Worm (Caenorhabditis elegans) whole organism, late embryonic: ENCODE measurements around the gene F40E10.5.

Source experiments
- C08G9.2 ChIP-seq: sonication (generic microtip); optimal IDR thresholded peaks from 2 replicates; lab custom pipeline; 2016; ENCODE audit warnings: mild to moderate bottlenecking, missing genetic modification characterization, moderate library complexity, missing compliant biosample characterization
- C38D4.7 ChIP-seq: fragments of 200-800 bp; sonication (Bioruptor generic); optimal IDR thresholded peaks from 2 replicates; lab custom pipeline; 2018; ENCODE audit warnings: mild to moderate bottlenecking, missing genetic modification characterization, moderate library complexity, missing compliant biosample characterization
- F13H6.1 ChIP-seq: sonication (generic microtip); optimal IDR thresholded peaks from 2 replicates; lab custom pipeline; 2016; ENCODE audit warnings: missing genetic modification characterization, missing compliant biosample characterization
- K02D7.2 ChIP-seq: sonication (generic microtip); optimal IDR thresholded peaks from 2 replicates; lab custom pipeline; 2017; ENCODE audit warnings: mild to moderate bottlenecking, missing genetic modification characterization, missing compliant biosample characterization
- T23F11.4 ChIP-seq: fragments of 200-800 bp; sonication (Bioruptor generic); optimal IDR thresholded peaks from 2 replicates; lab custom pipeline; 2018; ENCODE audit warnings: mild to moderate bottlenecking, missing genetic modification characterization, missing compliant biosample characterization
- ceh-18 ChIP-seq: sonication (generic microtip); optimal IDR thresholded peaks from 2 replicates; lab custom pipeline; 2016; ENCODE audit warnings: missing genetic modification characterization, missing compliant biosample characterization
- ceh-19 ChIP-seq: fragments of 200-800 bp; sonication (Bioruptor generic); optimal IDR thresholded peaks from 2 replicates; lab custom pipeline; 2018; ENCODE audit warnings: mild to moderate bottlenecking, missing genetic modification characterization, missing compliant biosample characterization
- ceh-2 ChIP-seq: sonication (generic microtip); optimal IDR thresholded peaks from 2 replicates; lab custom pipeline; 2016; ENCODE audit warnings: missing genotype, missing genetic modification characterization, missing compliant biosample characterization
- ceh-30 ChIP-seq: fragments of 150-350 bp; optimal IDR thresholded peaks from 2 replicates; lab custom pipeline; 2014; ENCODE audit warnings: missing biosample characterization, missing genetic modification characterization
- ceh-31 ChIP-seq: sonication (generic microtip); optimal IDR thresholded peaks from 2 replicates; lab custom pipeline; 2016; ENCODE audit warnings: missing genetic modification characterization, missing compliant biosample characterization
- ceh-34 ChIP-seq: sonication (generic microtip); optimal IDR thresholded peaks from 2 replicates; lab custom pipeline; 2016; ENCODE audit warnings: mild to moderate bottlenecking, missing genetic modification characterization, missing compliant biosample characterization
- ceh-48 ChIP-seq: sonication (generic microtip); optimal IDR thresholded peaks from 2 replicates; lab custom pipeline; 2016; ENCODE audit warnings: missing genetic modification characterization, inconsistent platforms, missing compliant biosample characterization
- ceh-9 ChIP-seq: sonication (generic microtip); optimal IDR thresholded peaks from 2 replicates; lab custom pipeline; 2016; ENCODE audit warnings: mild to moderate bottlenecking, missing genetic modification characterization, inconsistent platforms, missing compliant biosample characterization
- che-1 ChIP-seq: sonication (generic microtip); optimal IDR thresholded peaks from 2 replicates; lab custom pipeline; 2016; ENCODE audit warnings: mild to moderate bottlenecking, missing genetic modification characterization, missing compliant biosample characterization
- dmd-4 ChIP-seq: sonication (generic microtip); optimal IDR thresholded peaks from 2 replicates; lab custom pipeline; 2016; ENCODE audit warnings: borderline replicate concordance, missing genetic modification characterization, missing compliant biosample characterization
- dve-1 ChIP-seq: sonication (generic microtip); optimal IDR thresholded peaks from 2 replicates; lab custom pipeline; 2017; ENCODE audit warnings: antibody characterized with exemption, mild to moderate bottlenecking, missing genetic modification characterization, missing compliant biosample characterization
- elt-2 ChIP-seq: sonication (generic microtip); optimal IDR thresholded peaks from 2 replicates; lab custom pipeline; 2016; ENCODE audit warnings: missing genetic modification reagents, missing genetic modification characterization, missing compliant biosample characterization
- elt-4 ChIP-seq: sonication (generic microtip); optimal IDR thresholded peaks from 2 replicates; lab custom pipeline; 2016; ENCODE audit warnings: missing genetic modification characterization, missing compliant biosample characterization
- eyg-1 ChIP-seq: sonication (generic microtip); optimal IDR thresholded peaks from 2 replicates; lab custom pipeline; 2016; ENCODE audit warnings: missing genotype, missing genetic modification characterization, missing compliant biosample characterization
- fax-1 ChIP-seq: sonication (generic microtip); optimal IDR thresholded peaks from 2 replicates; lab custom pipeline; 2016; ENCODE audit warnings: missing genotype, missing genetic modification characterization, missing compliant biosample characterization
- fkh-10 ChIP-seq: fragments of 150-350 bp; optimal IDR thresholded peaks from 2 replicates; lab custom pipeline; 2014; ENCODE audit warnings: missing biosample characterization, missing genetic modification reagents, missing genetic modification characterization
- fkh-6 ChIP-seq: sonication (generic microtip); optimal IDR thresholded peaks from 2 replicates; lab custom pipeline; 2016; ENCODE audit warnings: missing genetic modification characterization, missing compliant biosample characterization
- gmeb-2 ChIP-seq: sonication (generic microtip); optimal IDR thresholded peaks from 2 replicates; lab custom pipeline; 2016; ENCODE audit warnings: missing genetic modification characterization, inconsistent platforms, missing compliant biosample characterization
- hlh-13 ChIP-seq: fragments of 200-800 bp; sonication (Bioruptor generic); optimal IDR thresholded peaks from 2 replicates; lab custom pipeline; 2018; ENCODE audit warnings: mild to moderate bottlenecking, missing genetic modification characterization, missing compliant biosample characterization
- hlh-30 ChIP-seq: sonication (generic microtip); optimal IDR thresholded peaks from 2 replicates; lab custom pipeline; 2017; ENCODE audit warnings: antibody characterized with exemption, missing genetic modification characterization, missing compliant biosample characterization; ENCODE audit not compliant: insufficient read depth
- lim-6 ChIP-seq: sonication (generic microtip); optimal IDR thresholded peaks from 2 replicates; lab custom pipeline; 2016; ENCODE audit warnings: missing genetic modification characterization, missing compliant biosample characterization
- mec-3 ChIP-seq: sonication (generic microtip); optimal IDR thresholded peaks from 2 replicates; lab custom pipeline; 2016; ENCODE audit warnings: borderline replicate concordance, missing genetic modification characterization, missing compliant biosample characterization
- nhr-232 ChIP-seq: sonication (generic microtip); optimal IDR thresholded peaks from 2 replicates; lab custom pipeline; 2016; ENCODE audit warnings: missing genetic modification characterization, missing compliant biosample characterization
- odd-2 ChIP-seq: sonication (generic microtip); optimal IDR thresholded peaks from 2 replicates; lab custom pipeline; 2017; ENCODE audit warnings: antibody characterized with exemption, mild to moderate bottlenecking, missing genetic modification characterization, missing compliant biosample characterization
- pha-4 ChIP-seq: fragments of 150-350 bp; optimal IDR thresholded peaks from 2 replicates; lab custom pipeline; 2018; ENCODE audit warnings: missing biosample characterization, missing genetic modification reagents, missing genetic modification characterization
- pros-1 ChIP-seq: fragments of 150-350 bp; optimal IDR thresholded peaks from 2 replicates; lab custom pipeline; 2014; ENCODE audit warnings: missing biosample characterization, missing genetic modification reagents, missing genetic modification characterization
- ref-2 ChIP-seq: sonication (generic microtip); optimal IDR thresholded peaks from 2 replicates; lab custom pipeline; 2016; ENCODE audit warnings: missing genetic modification characterization, missing compliant biosample characterization
- rnt-1 ChIP-seq: sonication (generic microtip); optimal IDR thresholded peaks from 2 replicates; lab custom pipeline; 2016; ENCODE audit warnings: missing genetic modification characterization, missing compliant biosample characterization
- tbx-2 ChIP-seq: sonication (generic microtip); optimal IDR thresholded peaks from 2 replicates; lab custom pipeline; 2016; ENCODE audit warnings: missing genetic modification characterization, missing compliant biosample characterization
- tbx-7 ChIP-seq: sonication (generic microtip); optimal IDR thresholded peaks from 2 replicates; lab custom pipeline; 2016; ENCODE audit warnings: missing genotype, missing genetic modification characterization, missing compliant biosample characterization
- unc-3 ChIP-seq, 2 experiments: fragments of 200-800 bp in 1 of 2; sonication (Bioruptor generic) in 1 of 2; sonication (generic microtip) in 1 of 2; conservative IDR thresholded peaks in 1 of 2; optimal IDR thresholded peaks in 1 of 2; 2 replicates each; pipeline versions ENCODE4 v1.3.6 to Lab custom; 2016 to 2022; ENCODE audit warnings: missing compliant biosample characterization in 2 of 2, missing genetic modification characterization in 2 of 2, missing genetic modification reagents in 1 of 2
- unc-55 ChIP-seq: sonication (generic microtip); optimal IDR thresholded peaks from 2 replicates; lab custom pipeline; 2017; ENCODE audit warnings: missing biosample characterization, missing genetic modification reagents, missing genetic modification characterization
- unc-86 ChIP-seq: sonication (generic microtip); optimal IDR thresholded peaks from 2 replicates; lab custom pipeline; 2016; ENCODE audit warnings: missing genetic modification characterization, missing compliant biosample characterization

Gene F40E10.5

DNA sequence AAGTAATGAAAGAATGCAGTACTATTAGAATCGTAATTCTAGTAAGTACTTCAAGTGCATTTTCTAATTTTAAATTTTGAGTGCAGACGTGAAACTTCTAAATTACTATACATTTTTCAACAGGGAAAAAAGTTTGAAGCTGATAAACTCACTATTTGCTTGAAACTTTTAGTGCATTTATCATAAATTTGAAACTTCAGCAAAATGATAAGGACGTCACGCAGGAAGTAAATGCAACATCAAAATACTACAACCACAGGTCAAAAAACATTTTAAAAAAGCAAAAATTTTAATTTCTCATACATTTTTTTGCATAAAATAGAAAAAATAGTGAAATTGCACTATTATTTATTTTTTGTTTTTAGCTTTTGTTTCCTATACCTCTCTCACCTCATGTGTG, 37.9 kb downstream of the F40E10.5 start:
- TF ChIP-seq ceh-30 (tag; lab: Kevin White, UChicago) = no peak
- no peak for TF ChIP-seq dve-1 (tag; lab: Kevin White, UChicago)
- no peak for TF ChIP-seq unc-55 (GFP tag; lab: Kevin White, UChicago)
- no peak for TF ChIP-seq eyg-1
- no peak for TF ChIP-seq K02D7.2
- TF ChIP-seq T23F11.4 (GFP tag; lab: Kevin White, UChicago) = no peak
- no peak for TF ChIP-seq pros-1 (tag; lab: Kevin White, UChicago)
- TF ChIP-seq tbx-2 (tag; lab: Kevin White, UChicago) = no peak
- TF ChIP-seq hlh-30 (tag; lab: Kevin White, UChicago) = no peak
- no peak for TF ChIP-seq nhr-232
- no peak for TF ChIP-seq elt-2 (tag; lab: Kevin White, UChicago)
- no peak for TF ChIP-seq C08G9.2
- no peak for TF ChIP-seq hlh-13
- no peak for TF ChIP-seq ceh-9 (tag; lab: Kevin White, UChicago)
- no peak for TF ChIP-seq F13H6.1
- no peak for TF ChIP-seq elt-4 (tag; lab: Kevin White, UChicago)

ce11 chrX:14740019-14740418, 38.4 kb downstream of the F40E10.5 start, which contains the start of gene C05G5.1:
TSS of gene C05G5.1 (minus strand) at chrX:14740119.
- TF ChIP-seq unc-3 (GFP tag; conservative IDR thresholded peaks at IDR 0.05; lab: Robert Waterston, UW) (no peak), unc-3 (tag; optimal IDR thresholded peaks at IDR 0.05; lab: Kevin White, UChicago) (no peak)

- TF ChIP-seq fax-1 (tag; lab: Kevin White, UChicago) (no peak), ceh-19 (GFP tag; lab: Kevin White, UChicago) (no peak), ceh-18 (tag; lab: Kevin White, UChicago) (no peak), rnt-1 (no peak), unc-3 (GFP tag; conservative IDR thresholded peaks at IDR 0.05; lab: Robert Waterston, UW) (no peak), unc-3 (tag; optimal IDR thresholded peaks at IDR 0.05; lab: Kevin White, UChicago) (no peak), ceh-31 (tag; lab: Kevin White, UChicago) (no peak), tbx-7 (no peak), lim-6 (tag; lab: Kevin White, UChicago) (no peak)
- TF ChIP-seq, all 69 proteins: peak for 0
Measured at ce11 chrX:14743210-14743609, 41.6 kb downstream of the F40E10.5 start.

DNA sequence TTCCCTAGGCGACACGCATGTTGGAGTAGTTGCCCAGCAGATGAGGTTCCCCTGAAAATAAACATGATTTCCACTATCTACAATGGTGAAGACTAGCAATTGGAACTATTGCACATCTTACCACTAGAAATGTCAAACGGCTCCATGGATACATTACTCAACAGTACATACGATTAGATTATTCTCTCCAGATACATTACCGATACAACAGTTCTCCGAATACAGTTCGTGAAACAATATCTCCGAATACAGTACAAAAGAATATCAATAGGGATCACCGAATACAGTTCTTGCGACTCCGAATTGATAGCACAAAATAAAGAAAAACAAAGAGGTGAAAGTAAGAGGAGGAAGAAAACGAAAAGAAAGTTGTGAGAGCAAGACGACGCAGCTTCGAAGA, 42.2 kb downstream of the F40E10.5 start, which contains the start of gene C05G5.7:
C05G5.7 (minus strand) TSS at position 1 of the 400 bp plus-strand sequence.
- TF ChIP-seq ceh-48 (tag; lab: Kevin White, UChicago) (no peak), odd-2 (tag; lab: Kevin White, UChicago) (no peak), ceh-18 (tag; lab: Kevin White, UChicago) (no peak), ceh-9 (tag; lab: Kevin White, UChicago) (no peak), ref-2 (no peak), pros-1 (tag; lab: Kevin White, UChicago) (no peak), ceh-2 (tag; lab: Kevin White, UChicago) (no peak), fkh-10 (GFP tag; lab: Kevin White, UChicago) (no peak), tbx-2 (tag; lab: Kevin White, UChicago) (no peak), unc-55 (GFP tag; lab: Kevin White, UChicago) (no peak), che-1 (tag; lab: Kevin White, UChicago) (no peak), mec-3 (tag; lab: Kevin White, UChicago) (no peak), gmeb-2 (no peak), C38D4.7 (GFP tag; lab: Kevin White, UChicago) (no peak), unc-86 (no peak), ceh-34 (tag; lab: Kevin White, UChicago) (no peak), dmd-4 (tag; lab: Kevin White, UChicago) (no peak), pha-4 (no peak), rnt-1 (no peak), fkh-6 (tag; lab: Kevin White, UChicago) (no peak)
